Worm (Caenorhabditis elegans) whole organism, late embryonic: ENCODE results near the gene D2096.12.

Experiments
- ets-4 ChIP-seq: sonication (generic microtip); optimal IDR thresholded peaks from 2 replicates; lab custom pipeline; 2016; ENCODE audit warnings: missing genetic modification characterization, missing compliant biosample characterization
- fax-1 ChIP-seq: sonication (generic microtip); optimal IDR thresholded peaks from 2 replicates; lab custom pipeline; 2016; ENCODE audit warnings: missing genotype, missing genetic modification characterization, missing compliant biosample characterization

ce11 chrIV:8345518-8345917 lies 17.7 kb upstream of the D2096.12 start, which contains the start of gene F17E9.5:
- TF ChIP-seq fax-1 (no peak), ets-4 (no peak)
